Worm (Caenorhabditis elegans) whole organism, early embryonic: ENCODE data around the gene sor-1.

Source experiments
- ama-1 ChIP-seq: fragments of 150-350 bp; optimal IDR thresholded peaks from 2 replicates; lab custom pipeline; 2014
- tra-4 ChIP-seq: sonication (generic microtip); optimal IDR thresholded peaks from 2 replicates; lab custom pipeline; 2017; ENCODE audit warnings: missing genetic modification characterization, missing compliant biosample characterization

DNA sequence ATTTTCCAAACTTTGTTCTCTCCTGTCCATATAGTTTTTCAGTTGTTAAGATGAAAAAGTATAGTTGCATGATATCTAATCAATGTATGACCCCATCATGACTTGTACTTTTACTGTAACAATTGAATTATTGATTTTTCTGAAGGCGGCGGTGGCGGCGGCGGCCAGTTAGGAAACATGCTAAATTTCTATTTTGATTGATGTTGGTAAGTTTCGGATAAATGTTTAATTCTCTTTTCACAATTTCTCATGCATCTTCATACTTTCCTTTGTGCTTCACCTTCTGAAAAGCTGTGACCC, at the start of gene sor-1:
- TF ChIP-seq tra-4 (tag; lab: Kevin White, UChicago) (no peak), ama-1 (lab: Kevin White, UChicago) (no peak)
